1 fruit fly cellular context compared by ENCODE assay signal in the genomic region with DNA sequence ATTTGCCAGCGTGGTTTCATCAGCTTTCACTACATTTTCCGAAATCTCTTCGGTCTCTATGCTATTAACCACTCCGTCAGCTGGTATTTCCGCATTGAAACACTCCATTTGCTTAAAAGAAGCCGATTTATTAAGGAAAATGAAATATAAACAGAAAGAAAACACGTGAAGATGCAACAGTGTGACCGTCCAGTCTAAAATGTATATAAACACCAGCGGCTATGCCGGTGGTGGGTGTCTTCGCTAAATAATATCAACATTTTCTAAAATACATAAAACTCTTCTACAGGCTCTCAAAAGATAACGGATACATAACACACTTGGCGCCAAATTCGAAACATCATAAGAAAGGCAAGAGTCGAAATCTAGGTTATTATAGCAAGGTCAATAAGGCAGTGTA.
TF ChIP-seq lines count a peak whose summit lies in the region.

A gene (minus strand): TSS at position 196 of the 400 bp plus-strand sequence.

TF ChIP-seq in whole organism, embryonic, 481 proteins besides CTCF, POLR2A, EP300 and RAD21 (continued from another document):
- TF ChIP-seq bbx (GFP tag; IDR thresholded peaks at IDR 0.05; lab: Robert Waterston, UW; ENCODE audit: partially characterized antibody), result peak; percentile 6; the same call in 1 of the 2 replicates
- no peak for TF ChIP-seq usp (GFP tag; optimal IDR thresholded peaks at IDR 0.05; lab: Kevin White, UChicago)
- TF ChIP-seq jumu (GFP tag; optimal IDR thresholded peaks at IDR 0.05; lab: Kevin White, UChicago), result peak; percentile 67
- no peak for TF ChIP-seq CG15011 (GFP tag; optimal IDR thresholded peaks at IDR 0.05; lab: Kevin White, UChicago)
- TF ChIP-seq her (GFP tag; optimal IDR thresholded peaks at IDR 0.05; lab: Kevin White, UChicago), result peak; percentile 22
- peak; percentile 5 for TF ChIP-seq Antp (GFP tag; optimal IDR thresholded peaks at IDR 0.05; lab: Kevin White, UChicago)
- no peak for TF ChIP-seq jigr1 (GFP tag; IDR thresholded peaks at IDR 0.05; lab: Robert Waterston, UW)
- no peak for TF ChIP-seq ranshi (GFP tag; IDR thresholded peaks at IDR 0.05; lab: Robert Waterston, UW)
- TF ChIP-seq al (GFP tag; IDR thresholded peaks at IDR 0.05; lab: Robert Waterston, UW), result no peak
- TF ChIP-seq HmgD (GFP tag; optimal IDR thresholded peaks at IDR 0.05; lab: Kevin White, UChicago), result peak; percentile 91
- TF ChIP-seq CG15073 (GFP tag; optimal IDR thresholded peaks at IDR 0.05; lab: Kevin White, UChicago), result no peak
- no peak for TF ChIP-seq H15 (GFP tag; IDR thresholded peaks at IDR 0.05; lab: Robert Waterston, UW)
- TF ChIP-seq dm (GFP tag; optimal IDR thresholded peaks at IDR 0.05; lab: Kevin White, UChicago), result peak; percentile 99
- peak; percentile 22 for TF ChIP-seq CG15601 (tag; optimal IDR thresholded peaks at IDR 0.05; lab: Kevin White, UChicago)
- no peak for TF ChIP-seq toy (GFP tag; IDR thresholded peaks at IDR 0.05; lab: Robert Waterston, UW)
- TF ChIP-seq hb (GFP tag; IDR thresholded peaks at IDR 0.05; lab: Robert Waterston, UW; ENCODE audit: partially characterized antibody), result no peak
- peak; percentile 35 for TF ChIP-seq trem (tag; optimal IDR thresholded peaks at IDR 0.05; lab: Kevin White, UChicago)
- TF ChIP-seq Rfx (GFP tag; IDR thresholded peaks at IDR 0.05; lab: Robert Waterston, UW), result peak; percentile 34; the same call in 1 of the 2 replicates
- no peak for TF ChIP-seq ato (GFP tag; IDR thresholded peaks at IDR 0.05; lab: Robert Waterston, UW; ENCODE audit: partially characterized antibody)
- TF ChIP-seq pita (GFP tag; optimal IDR thresholded peaks at IDR 0.05; lab: Kevin White, UChicago), result peak; percentile 74
- TF ChIP-seq CG42726 (GFP tag; IDR thresholded peaks at IDR 0.05; lab: Robert Waterston, UW; ENCODE audit: partially characterized antibody), result peak; percentile 77
- TF ChIP-seq Sin3A (optimal IDR thresholded peaks at IDR 0.05; lab: Kevin White, UChicago), result peak; percentile 42
- TF ChIP-seq CG11504 (tag; optimal IDR thresholded peaks at IDR 0.05; lab: Kevin White, UChicago), result peak; percentile 100
- TF ChIP-seq CG9437 (GFP tag; optimal IDR thresholded peaks at IDR 0.05; lab: Kevin White, UChicago), result peak; percentile 50
- peak; percentile 68 for TF ChIP-seq stwl (tag; optimal IDR thresholded peaks at IDR 0.05; lab: Kevin White, UChicago)
- no peak for TF ChIP-seq CG16779 (GFP tag; IDR thresholded peaks at IDR 0.05; lab: Robert Waterston, UW)
- peak; percentile 43 for TF ChIP-seq CG10267 (tag; optimal IDR thresholded peaks at IDR 0.05; lab: Kevin White, UChicago)
- TF ChIP-seq CG2116 (GFP tag; optimal IDR thresholded peaks at IDR 0.05; lab: Kevin White, UChicago), result peak; percentile 28
- TF ChIP-seq CG12071 (GFP tag; optimal IDR thresholded peaks at IDR 0.05; lab: Kevin White, UChicago), result no peak
- peak; percentile 56 for TF ChIP-seq CG2712 (tag; optimal IDR thresholded peaks at IDR 0.05; lab: Kevin White, UChicago)
- TF ChIP-seq stc (GFP tag; IDR thresholded peaks at IDR 0.05; lab: Robert Waterston, UW), result no peak
- peak; percentile 18 to 49 for TF ChIP-seq Pdp1 (GFP tag; optimal IDR thresholded peaks at IDR 0.05; lab: Kevin White, UChicago)
- no peak for TF ChIP-seq HLH4C (GFP tag; IDR thresholded peaks at IDR 0.05; lab: Robert Waterston, UW; ENCODE audit: partially characterized antibody)
- peak; percentile 28 for TF ChIP-seq CG13424 (tag; optimal IDR thresholded peaks at IDR 0.05; lab: Kevin White, UChicago)
- TF ChIP-seq E2f1 (GFP tag; IDR thresholded peaks at IDR 0.05; lab: Robert Waterston, UW), result 0 out of 2 replicates have a peak, but pooled peaks have one; percentile 20
- TF ChIP-seq NC2β (GFP tag; optimal IDR thresholded peaks at IDR 0.05; lab: Kevin White, UChicago), result peak; percentile 44
- TF ChIP-seq NC2α (GFP tag; optimal IDR thresholded peaks at IDR 0.05; lab: Kevin White, UChicago), result peak; percentile 45
- peak; percentile 20 for TF ChIP-seq ERR (GFP tag; optimal IDR thresholded peaks at IDR 0.05; lab: Kevin White, UChicago)
- peak; percentile 84 for TF ChIP-seq scrt (GFP tag; optimal IDR thresholded peaks at IDR 0.05; lab: Kevin White, UChicago)
- TF ChIP-seq row (GFP tag; IDR thresholded peaks at IDR 0.05; lab: Robert Waterston, UW), result peak; percentile 13; the same call in 2 of the 3 replicates
- TF ChIP-seq Ets65A (GFP tag; lab: Kevin White, UChicago), result peak; percentile 91
- TF ChIP-seq CG4360 (GFP tag; IDR thresholded peaks at IDR 0.05; lab: Robert Waterston, UW), result no peak
- TF ChIP-seq seq (GFP tag; IDR thresholded peaks at IDR 0.05; lab: Robert Waterston, UW), result no peak
- TF ChIP-seq CG9932 (GFP tag; IDR thresholded peaks at IDR 0.05; lab: Robert Waterston, UW), result peak; percentile 29; the same call in 1 of the 2 replicates
- peak; percentile 52 for TF ChIP-seq phol (tag; optimal IDR thresholded peaks at IDR 0.05; lab: Kevin White, UChicago)
- no peak for TF ChIP-seq nom (GFP tag; optimal IDR thresholded peaks at IDR 0.05; lab: Kevin White, UChicago)
- no peak for TF ChIP-seq CG8944 (GFP tag; optimal IDR thresholded peaks at IDR 0.05; lab: Kevin White, UChicago)
- no peak for TF ChIP-seq CG6854 (GFP tag; optimal IDR thresholded peaks at IDR 0.05; lab: Kevin White, UChicago)
- TF ChIP-seq CG32532 (GFP tag; IDR thresholded peaks at IDR 0.05; lab: Robert Waterston, UW), result 0 out of 2 replicates have a peak, but pooled peaks have one; percentile 23
- peak; percentile 46 for TF ChIP-seq ftz-f1 (GFP tag; optimal IDR thresholded peaks at IDR 0.05; lab: Kevin White, UChicago)
- peak; percentile 38 for TF ChIP-seq CG12659 (GFP tag; optimal IDR thresholded peaks at IDR 0.05; lab: Kevin White, UChicago)
- peak; percentile 21 for TF ChIP-seq Usf (GFP tag; optimal IDR thresholded peaks at IDR 0.05; lab: Kevin White, UChicago)
- TF ChIP-seq CG15514 (GFP tag; optimal IDR thresholded peaks at IDR 0.05; lab: Kevin White, UChicago), result peak; percentile 65
- peak; percentile 6 for TF ChIP-seq CG9817 (tag; optimal IDR thresholded peaks at IDR 0.05; lab: Kevin White, UChicago)
- TF ChIP-seq B-H2 (GFP tag; optimal IDR thresholded peaks at IDR 0.05; lab: Kevin White, UChicago), result peak; percentile 54
- no peak for TF ChIP-seq z (GFP tag; IDR thresholded peaks at IDR 0.05; lab: Robert Waterston, UW)
- peak; percentile 56 for TF ChIP-seq Sry-δ (GFP tag; optimal IDR thresholded peaks at IDR 0.05; lab: Kevin White, UChicago)
- TF ChIP-seq shn (GFP tag; optimal IDR thresholded peaks at IDR 0.05; lab: Kevin White, UChicago), result no peak
- peak; percentile 67 for TF ChIP-seq Myb (GFP tag; optimal IDR thresholded peaks at IDR 0.05; lab: Kevin White, UChicago)
- peak; percentile 75 for TF ChIP-seq CG9797 (GFP tag; optimal IDR thresholded peaks at IDR 0.05; lab: Kevin White, UChicago)
- TF ChIP-seq CG12391 (tag; optimal IDR thresholded peaks at IDR 0.05; lab: Kevin White, UChicago), result peak; percentile 25
- TF ChIP-seq Jarid2 (GFP tag; optimal IDR thresholded peaks at IDR 0.05; lab: Kevin White, UChicago), result no peak
- no peak for TF ChIP-seq CG4707 (GFP tag; optimal IDR thresholded peaks at IDR 0.05; lab: Kevin White, UChicago)
- TF ChIP-seq Dbx (GFP tag; IDR thresholded peaks at IDR 0.05; lab: Robert Waterston, UW), result no peak
- TF ChIP-seq B-H1 (GFP tag; IDR thresholded peaks at IDR 0.05; lab: Robert Waterston, UW), result no peak
- peak in 1 of 3 experiments; percentile 59 for TF ChIP-seq Stat92E (GFP tag; optimal IDR thresholded peaks at IDR 0.05; lab: Kevin White, UChicago)
- TF ChIP-seq lab (GFP tag; optimal IDR thresholded peaks at IDR 0.05; lab: Kevin White, UChicago), result no peak
- TF ChIP-seq CG3847 (GFP tag; IDR thresholded peaks at IDR 0.05; lab: Robert Waterston, UW), result peak; percentile 64
- no peak for TF ChIP-seq pros (GFP tag; optimal IDR thresholded peaks at IDR 0.05; lab: Kevin White, UChicago)
- TF ChIP-seq CrebB (tag; optimal IDR thresholded peaks at IDR 0.05; lab: Kevin White, UChicago), result no peak
- peak; percentile 71; the same call in 2 of the 3 replicates for TF ChIP-seq CG2199 (GFP tag; IDR thresholded peaks at IDR 0.05; lab: Robert Waterston, UW)
- TF ChIP-seq Dad (GFP tag; optimal IDR thresholded peaks at IDR 0.05; lab: Kevin White, UChicago), result peak; percentile 21
- TF ChIP-seq CHES-1-like (GFP tag; optimal IDR thresholded peaks at IDR 0.05; lab: Kevin White, UChicago), result peak; percentile 86
- TF ChIP-seq cwo (GFP tag; optimal IDR thresholded peaks at IDR 0.05; lab: Kevin White, UChicago), result peak; percentile 86
- no peak for TF ChIP-seq hkb (optimal IDR thresholded peaks at IDR 0.05; lab: Kevin White, UChicago)
- TF ChIP-seq hkb (GFP tag; IDR thresholded peaks at IDR 0.05; lab: Robert Waterston, UW), result no peak
- TF ChIP-seq CG30403 (GFP tag; optimal IDR thresholded peaks at IDR 0.05; lab: Kevin White, UChicago), result peak; percentile 33
- TF ChIP-seq Xbp1 (GFP tag; optimal IDR thresholded peaks at IDR 0.05; lab: Kevin White, UChicago), result peak; percentile 26
- TF ChIP-seq Hr3 (GFP tag; optimal IDR thresholded peaks at IDR 0.05; lab: Kevin White, UChicago), result no peak
- TF ChIP-seq Optix (GFP tag; IDR thresholded peaks at IDR 0.05; lab: Robert Waterston, UW), result no peak
- no peak for TF ChIP-seq Drgx (GFP tag; IDR thresholded peaks at IDR 0.05; lab: Robert Waterston, UW)
- peak; percentile 32 for TF ChIP-seq CG4617 (GFP tag; optimal IDR thresholded peaks at IDR 0.05; lab: Kevin White, UChicago; ENCODE audit: borderline replicate concordance)
- peak; percentile 81 for TF ChIP-seq CG33213 (GFP tag; optimal IDR thresholded peaks at IDR 0.05; lab: Kevin White, UChicago)
- peak; percentile 11 for TF ChIP-seq lilli (GFP tag; optimal IDR thresholded peaks at IDR 0.05; lab: Kevin White, UChicago)
- TF ChIP-seq ken (GFP tag; IDR thresholded peaks at IDR 0.05; lab: Robert Waterston, UW), result 0 out of 3 replicates have a peak, but pooled peaks have one; percentile 24
- no peak for TF ChIP-seq gce (GFP tag; IDR thresholded peaks at IDR 0.05; lab: Robert Waterston, UW)
- TF ChIP-seq Trl (optimal IDR thresholded peaks at IDR 0.05; lab: Kevin White, UChicago), result no peak
- peak; percentile 7 for TF ChIP-seq Trl (GFP tag; optimal IDR thresholded peaks at IDR 0.05; lab: Kevin White, UChicago)
- 0 out of 4 replicates have a peak, but pooled peaks have one; percentile 18 for TF ChIP-seq Dll (GFP tag; IDR thresholded peaks at IDR 0.05; lab: Robert Waterston, UW; ENCODE audit: partially characterized antibody)
- no peak for TF ChIP-seq disco-r (GFP tag; optimal IDR thresholded peaks at IDR 0.05; lab: Kevin White, UChicago)
- no peak for TF ChIP-seq CG10462 (GFP tag; optimal IDR thresholded peaks at IDR 0.05; lab: Kevin White, UChicago)
- peak; percentile 89 for TF ChIP-seq Ets97D (GFP tag; optimal IDR thresholded peaks at IDR 0.05; lab: Kevin White, UChicago)
- peak; percentile 88 for TF ChIP-seq Lhr (GFP tag; optimal IDR thresholded peaks at IDR 0.05; lab: Kevin White, UChicago)
- peak; percentile 7 for TF ChIP-seq CG6683 (GFP tag; optimal IDR thresholded peaks at IDR 0.05; lab: Kevin White, UChicago)
- TF ChIP-seq Nf-YC (tag; optimal IDR thresholded peaks at IDR 0.05; lab: Kevin White, UChicago), result peak; percentile 29
- peak; percentile 47 for TF ChIP-seq Side (GFP tag; optimal IDR thresholded peaks at IDR 0.05; lab: Kevin White, UChicago)
- peak; percentile 14 for TF ChIP-seq da (GFP tag; optimal IDR thresholded peaks at IDR 0.05; lab: Kevin White, UChicago)
